Fruit fly (Drosophila melanogaster) whole organism, pupa: ENCODE data around the gene ras.

Source experiments
- CG10348 ChIP-seq: fragments of 200-800 bp; sonication (Bioruptor generic); IDR thresholded peaks from 2 replicates; pipeline ENCODE4 v1.3.6; 2022; ENCODE audit warnings: missing biosample characterization, missing genetic modification characterization
- CG12605 ChIP-seq: fragments of 200-800 bp; sonication (Bioruptor generic); IDR thresholded peaks from 2 replicates; pipeline ENCODE4 v1.3.6; 2022; ENCODE audit warnings: missing biosample characterization, missing genetic modification characterization
- CG13204 ChIP-seq: fragments of 200-800 bp; sonication (Bioruptor generic); optimal IDR thresholded peaks from 2 replicates; lab custom pipeline; 2018; ENCODE audit warnings: missing biosample characterization, mild to moderate bottlenecking, missing genetic modification characterization, moderate library complexity
- CG14655 ChIP-seq: fragments of 200-800 bp; sonication (Bioruptor generic); optimal IDR thresholded peaks from 3 replicates; lab custom pipeline; 2017; ENCODE audit warnings: mild to moderate bottlenecking, missing biosample characterization, missing genetic modification reagents, missing genetic modification characterization
- CG15710 ChIP-seq: fragments of 200-800 bp; sonication (Bioruptor generic); optimal IDR thresholded peaks from 2 replicates; lab custom pipeline; 2018; ENCODE audit warnings: missing biosample characterization, mild to moderate bottlenecking, missing genetic modification characterization, moderate library complexity
- CG17806 ChIP-seq: fragments of 200-800 bp; sonication (Bioruptor generic); optimal IDR thresholded peaks from 2 replicates; lab custom pipeline; 2018; ENCODE audit warnings: missing biosample characterization, mild to moderate bottlenecking, missing genetic modification characterization, moderate library complexity
- CG32121 ChIP-seq: fragments of 200-800 bp; sonication (Bioruptor generic); IDR thresholded peaks from 2 replicates; pipeline ENCODE4 v1.3.6; 2022; ENCODE audit warnings: missing biosample characterization, missing genetic modification characterization
- CG34367 ChIP-seq: fragments of 200-800 bp; sonication (Bioruptor generic); optimal IDR thresholded peaks from 2 replicates; lab custom pipeline; 2018; ENCODE audit warnings: missing biosample characterization, mild to moderate bottlenecking, missing genetic modification characterization
- CG4496 ChIP-seq: fragments of 200-800 bp; sonication (Bioruptor generic); IDR thresholded peaks from 3 replicates; pipeline ENCODE4 v1.3.6; 2022; ENCODE audit warnings: missing biosample characterization, missing genetic modification characterization
- CG8159 ChIP-seq: fragments of 200-800 bp; sonication (Bioruptor generic); optimal IDR thresholded peaks from 3 replicates; lab custom pipeline; 2018; ENCODE audit warnings: missing biosample characterization, mild to moderate bottlenecking, missing genetic modification characterization, moderate library complexity
- CG8301 ChIP-seq: fragments of 200-800 bp; sonication (Bioruptor generic); optimal IDR thresholded peaks from 2 replicates; lab custom pipeline; 2018; ENCODE audit warnings: missing biosample characterization, mild to moderate bottlenecking, missing genetic modification characterization
- CG9948 ChIP-seq: fragments of 200-800 bp; sonication (Bioruptor generic); optimal IDR thresholded peaks from 2 replicates; lab custom pipeline; 2018; ENCODE audit warnings: missing biosample characterization, mild to moderate bottlenecking, missing genetic modification characterization, moderate library complexity
- D1 ChIP-seq: fragments of 200-800 bp; sonication (Bioruptor generic); optimal IDR thresholded peaks from 2 replicates; lab custom pipeline; 2018; ENCODE audit warnings: missing biosample characterization, mild to moderate bottlenecking, missing genetic modification characterization, moderate library complexity
- EcR ChIP-seq: fragments of 200-800 bp; sonication (Bioruptor generic); optimal IDR thresholded peaks from 3 replicates; lab custom pipeline; 2019; ENCODE audit warnings: missing biosample characterization, missing genetic modification characterization, mild to moderate bottlenecking, moderate library complexity, missing genetic modification reagents
- Ets98B ChIP-seq: fragments of 200-800 bp; sonication (Bioruptor generic); IDR thresholded peaks from 2 replicates; pipeline ENCODE4 v1.3.6; 2022; ENCODE audit warnings: missing biosample characterization, missing genetic modification characterization
- Pif1A ChIP-seq: fragments of 200-800 bp; sonication (Bioruptor generic); optimal IDR thresholded peaks from 3 replicates; lab custom pipeline; 2016; ENCODE audit warnings: missing biosample characterization, missing genetic modification characterization
- Pif1B ChIP-seq: fragments of 200-800 bp; sonication (Bioruptor generic); optimal IDR thresholded peaks from 3 replicates; lab custom pipeline; 2016; ENCODE audit warnings: missing biosample characterization, missing genetic modification characterization
- Snoo ChIP-seq: fragments of 200-800 bp; sonication (Bioruptor generic); optimal IDR thresholded peaks from 3 replicates; lab custom pipeline; 2017; ENCODE audit warnings: missing biosample characterization, mild to moderate bottlenecking, missing genetic modification characterization, inconsistent platforms
- fd96Ca ChIP-seq: fragments of 200-800 bp; sonication (Bioruptor generic); IDR thresholded peaks from 3 replicates; pipeline ENCODE4 v1.3.6; 2022; ENCODE audit warnings: missing biosample characterization, missing genetic modification characterization
- gl ChIP-seq: fragments of 200-800 bp; sonication (Bioruptor generic); optimal IDR thresholded peaks from 2 replicates; lab custom pipeline; 2018; ENCODE audit warnings: missing biosample characterization, mild to moderate bottlenecking, missing genetic modification characterization
- rn ChIP-seq: fragments of 200-800 bp; sonication (Bioruptor generic); IDR thresholded peaks from 2 replicates; pipeline ENCODE4 v1.3.6; 2022; ENCODE audit warnings: missing biosample characterization, missing genetic modification characterization

ras gene

dm6 chrX:10743825-10744224 lies 477 bp upstream of the ras start:
- TF ChIP-seq CG13204 (GFP tag; lab: Kevin White, UChicago) = peak; percentile 51
- TF ChIP-seq CG14655 (GFP tag; lab: Kevin White, UChicago) = peak; percentile 37
- TF ChIP-seq CG32121 (GFP tag; lab: Robert Waterston, UW) = peak; percentile 30; the same call in 1 of the 2 replicates
- TF ChIP-seq CG9948 (tag; lab: Kevin White, UChicago) = no peak
- TF ChIP-seq, all 21 proteins: peak for 3

DNA sequence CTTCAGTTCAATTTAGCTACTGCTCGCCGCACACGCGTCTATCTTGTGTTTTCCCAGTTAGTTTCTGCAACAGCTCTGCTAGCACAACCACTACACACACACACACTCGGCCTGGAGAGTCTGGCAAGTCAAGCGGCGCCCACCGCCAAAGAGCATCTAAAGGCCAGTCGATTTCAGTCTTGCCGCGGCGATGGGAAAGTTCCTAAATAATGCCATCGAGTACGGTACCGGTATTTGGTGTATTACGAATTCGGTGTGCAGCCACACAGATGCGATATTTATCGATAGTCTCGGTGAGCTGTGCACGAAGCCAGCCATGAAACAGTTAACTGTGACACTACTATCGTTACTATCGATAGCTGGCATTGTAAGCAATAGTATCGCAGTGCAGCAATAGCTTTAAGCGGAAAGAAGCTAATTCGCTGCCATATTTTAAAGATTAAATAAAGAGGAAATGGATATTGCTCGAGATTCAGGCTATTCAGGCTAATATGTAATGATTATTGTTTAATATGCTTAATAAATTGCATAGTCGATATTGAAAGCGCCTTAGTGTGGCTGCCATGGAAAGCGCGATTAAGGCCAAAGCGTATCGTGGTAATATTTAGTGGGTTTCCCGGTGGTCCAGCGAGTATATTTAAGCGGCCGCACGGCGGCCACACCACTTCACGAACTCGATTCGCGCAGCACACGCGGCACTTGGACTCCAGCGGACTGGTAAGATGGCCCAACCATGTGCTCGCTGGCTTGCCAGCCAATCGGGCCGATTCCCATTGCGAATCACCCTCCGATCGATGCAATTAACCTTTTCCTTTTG lies 679 bp downstream of the ras start, which contains the start of gene stx:
TSS of gene stx (minus strand) at position 171 of the 817 bp plus-strand sequence.
- TF ChIP-seq CG13204 (GFP tag; lab: Kevin White, UChicago) = no peak
- TF ChIP-seq CG17806 (tag; lab: Kevin White, UChicago) = no peak
- TF ChIP-seq D1 = no peak
- peak; percentile 8 for TF ChIP-seq CG8159 (tag; lab: Kevin White, UChicago)
- no peak for TF ChIP-seq EcR
- peak; percentile 2 for TF ChIP-seq CG15710
- TF ChIP-seq gl (tag; lab: Kevin White, UChicago) = no peak
- TF ChIP-seq Pif1A = no peak
- TF ChIP-seq Ets98B (GFP tag; lab: Robert Waterston, UW) = peak; percentile 49
- TF ChIP-seq CG4496 (GFP tag; lab: Robert Waterston, UW) = peak; percentile 58; the same call in 2 of the 3 replicates
- no peak for TF ChIP-seq CG9948 (tag; lab: Kevin White, UChicago)
- TF ChIP-seq Pif1B = no peak
- TF ChIP-seq CG10348 (GFP tag; lab: Robert Waterston, UW) = no peak
- TF ChIP-seq CG32121 (GFP tag; lab: Robert Waterston, UW) = peak; percentile 42; the same call in 1 of the 2 replicates
- no peak for TF ChIP-seq CG14655 (GFP tag; lab: Kevin White, UChicago)
- peak; percentile 59 for TF ChIP-seq CG12605 (GFP tag; lab: Robert Waterston, UW)
- peak; percentile 23; the same call in 1 of the 3 replicates for TF ChIP-seq fd96Ca
- no peak for TF ChIP-seq Snoo
- no peak for TF ChIP-seq CG8301
- TF ChIP-seq rn (GFP tag; lab: Robert Waterston, UW) = peak; percentile 8; the same call in 1 of the 2 replicates
- no peak for TF ChIP-seq CG34367 (tag; lab: Kevin White, UChicago)

DNA sequence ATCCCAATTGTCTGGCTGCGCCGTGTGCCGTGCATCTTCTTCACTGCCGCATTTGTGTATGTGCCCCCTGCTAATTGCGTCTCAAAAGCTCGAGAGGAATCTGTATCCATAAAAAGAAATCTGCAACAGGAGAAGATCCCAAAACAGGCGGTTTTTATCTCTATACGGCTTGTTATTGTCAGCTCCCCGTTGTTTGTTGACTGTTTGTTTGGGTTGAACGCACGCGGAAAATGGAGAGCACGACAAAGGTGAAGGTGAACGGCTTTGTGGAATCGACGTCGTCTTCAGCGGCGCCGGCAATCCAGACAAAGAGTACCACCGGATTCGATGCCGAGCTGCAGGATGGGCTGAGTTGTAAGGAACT lies 1.3 kb downstream of the ras start:
- TF ChIP-seq CG9948 (tag; lab: Kevin White, UChicago) (no peak), EcR (peak; percentile 87)
- TF ChIP-seq, all 21 proteins: peak for 1

DNA sequence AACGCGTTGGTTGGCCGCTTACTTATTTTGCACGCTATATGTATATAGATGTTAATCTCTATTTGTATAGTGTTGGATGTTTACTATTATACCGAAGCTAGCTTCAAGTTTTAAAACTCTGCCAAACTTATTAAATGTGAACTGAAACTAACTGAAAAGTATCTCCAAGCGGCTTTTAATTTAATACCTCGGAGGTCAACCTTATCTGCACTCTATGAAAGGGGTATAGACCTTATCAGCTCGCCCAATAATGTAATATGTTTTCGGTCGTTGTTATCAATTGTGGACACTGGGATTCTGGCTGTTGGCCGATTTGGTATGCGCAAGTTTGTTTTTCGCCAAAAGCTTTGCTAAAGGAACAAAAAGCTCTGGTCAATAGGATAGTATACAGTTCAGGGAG lies 4.3 kb downstream of the ras start:
- TF ChIP-seq CG14655 (GFP tag; lab: Kevin White, UChicago) (no peak), CG10348 (GFP tag; lab: Robert Waterston, UW) (no peak), CG15710 (no peak), CG8301 (no peak), CG17806 (tag; lab: Kevin White, UChicago) (no peak), D1 (no peak), CG8159 (tag; lab: Kevin White, UChicago) (no peak), CG12605 (GFP tag; lab: Robert Waterston, UW) (no peak), rn (GFP tag; lab: Robert Waterston, UW) (no peak), CG4496 (GFP tag; lab: Robert Waterston, UW) (no peak), EcR (no peak), Pif1B (no peak), gl (tag; lab: Kevin White, UChicago) (no peak), fd96Ca (no peak), Ets98B (GFP tag; lab: Robert Waterston, UW) (no peak), CG13204 (GFP tag; lab: Kevin White, UChicago) (no peak), CG9948 (tag; lab: Kevin White, UChicago) (no peak)

dm6 chrX:10750676-10751075 lies 6.4 kb downstream of the ras start:
- TF ChIP-seq CG17806 (tag; lab: Kevin White, UChicago) (peak; percentile 5), Pif1B (no peak), fd96Ca (no peak)

DNA sequence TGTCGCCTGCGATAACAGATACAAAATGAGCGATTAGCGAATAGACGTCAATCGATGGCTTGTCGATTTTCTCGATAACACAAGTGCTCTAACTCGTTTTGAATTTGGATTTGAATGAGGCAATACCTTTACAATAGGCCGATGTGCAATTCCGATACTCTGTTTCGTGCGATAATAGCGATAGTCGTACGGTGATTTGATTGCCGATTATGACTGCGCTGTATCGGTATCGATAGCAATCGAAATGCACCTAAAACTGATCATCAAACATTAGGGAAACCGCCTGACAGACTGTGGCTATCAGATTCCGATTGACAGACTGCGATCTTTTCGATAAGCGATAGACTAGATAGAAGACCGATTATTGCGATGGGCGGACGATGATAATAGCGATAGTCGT lies 7.5 kb downstream of the ras start:
- TF ChIP-seq CG8301 = no peak

DNA sequence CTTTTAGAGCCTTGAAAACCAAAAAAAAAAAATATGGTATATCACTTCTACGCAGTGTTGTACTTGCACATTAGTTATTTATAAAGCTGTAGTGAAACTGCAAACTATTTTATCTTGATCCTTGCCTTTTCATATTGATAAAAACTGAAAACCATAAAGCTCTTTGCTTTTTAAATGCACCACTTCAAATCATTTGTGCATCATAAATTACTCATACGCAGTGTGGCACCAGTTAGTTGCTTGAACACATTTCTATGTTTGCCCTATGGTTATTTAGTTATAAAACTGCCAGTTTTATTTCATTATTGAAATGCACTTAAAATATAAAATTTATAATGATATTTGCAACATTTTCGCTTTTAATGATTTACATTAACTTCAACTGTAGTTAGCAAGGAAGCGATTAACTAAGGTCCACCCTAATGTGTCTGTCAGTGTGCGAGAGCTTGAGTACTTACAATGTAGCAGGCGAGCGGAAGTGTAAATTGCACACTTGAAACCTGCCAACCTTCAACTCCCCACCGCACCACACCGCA lies 11.8 kb downstream of the ras start:
- TF ChIP-seq Pif1A (no peak), Snoo (no peak), gl (tag; lab: Kevin White, UChicago) (no peak), Pif1B (no peak), CG14655 (GFP tag; lab: Kevin White, UChicago) (no peak), Ets98B (GFP tag; lab: Robert Waterston, UW) (no peak), CG13204 (GFP tag; lab: Kevin White, UChicago) (no peak), CG32121 (GFP tag; lab: Robert Waterston, UW) (no peak), rn (GFP tag; lab: Robert Waterston, UW) (no peak), CG8159 (tag; lab: Kevin White, UChicago) (peak; percentile 70), CG4496 (GFP tag; lab: Robert Waterston, UW) (no peak), CG8301 (peak; percentile 4), D1 (no peak), CG17806 (tag; lab: Kevin White, UChicago) (peak; percentile 18), CG34367 (tag; lab: Kevin White, UChicago) (no peak), CG9948 (tag; lab: Kevin White, UChicago) (peak; percentile 13), CG12605 (GFP tag; lab: Robert Waterston, UW) (no peak), EcR (no peak), CG10348 (GFP tag; lab: Robert Waterston, UW) (no peak), fd96Ca (no peak), CG15710 (peak; percentile 12)
